Worm (Caenorhabditis elegans) whole organism, early embryonic: ENCODE data around the gene F13E9.9.

Experiments used
- B0310.2 ChIP-seq: sonication (generic microtip); optimal IDR thresholded peaks from 2 replicates; lab custom pipeline; 2016; ENCODE audit warnings: mild to moderate bottlenecking, missing genetic modification characterization, missing compliant biosample characterization
- aly-1 ChIP-seq: sonication (generic microtip); optimal IDR thresholded peaks from 2 replicates; lab custom pipeline; 2016; ENCODE audit warnings: missing genetic modification characterization, missing compliant biosample characterization
- ama-1 ChIP-seq: fragments of 150-350 bp; optimal IDR thresholded peaks from 2 replicates; lab custom pipeline; 2014
- ceh-13 ChIP-seq: fragments of 200-800 bp; sonication (Bioruptor generic); optimal IDR thresholded peaks from 2 replicates; lab custom pipeline; 2018; ENCODE audit warnings: mild to moderate bottlenecking, missing genetic modification characterization, missing compliant biosample characterization
- ceh-36 ChIP-seq: sonication (generic microtip); optimal IDR thresholded peaks from 2 replicates; lab custom pipeline; 2016; ENCODE audit warnings: missing genetic modification characterization, inconsistent platforms, missing compliant biosample characterization
- hmbx-1 ChIP-seq: sonication (generic microtip); optimal IDR thresholded peaks from 2 replicates; lab custom pipeline; 2016; ENCODE audit warnings: mild to moderate bottlenecking, missing genetic modification characterization, missing compliant biosample characterization
- hnd-1 ChIP-seq: sonication (generic microtip); optimal IDR thresholded peaks from 2 replicates; lab custom pipeline; 2016; ENCODE audit warnings: missing genetic modification characterization, missing compliant biosample characterization
- pes-1 ChIP-seq: fragments of 200-800 bp; sonication (Bioruptor generic); IDR thresholded peaks from 2 replicates; pipeline ENCODE4 v1.3.6; 2022; ENCODE audit warnings: missing genetic modification reagents, missing genetic modification characterization, missing compliant biosample characterization
- scrt-1 ChIP-seq: fragments of 200-800 bp; sonication (Bioruptor generic); IDR thresholded peaks from 2 replicates; pipeline ENCODE4 v1.3.6; 2022; ENCODE audit warnings: missing genetic modification characterization, missing compliant biosample characterization
- sea-1 ChIP-seq: fragments of 200-800 bp; sonication (Bioruptor generic); conservative IDR thresholded peaks from 2 replicates; pipeline ENCODE4 v1.3.6; 2022; ENCODE audit warnings: missing genetic modification characterization, missing compliant biosample characterization
- tbx-11 ChIP-seq: fragments of 200-800 bp; sonication (Bioruptor generic); IDR thresholded peaks from 2 replicates; pipeline ENCODE4 v1.3.6; 2022; ENCODE audit warnings: missing genetic modification characterization, missing compliant biosample characterization
- tbx-37 ChIP-seq: fragments of 200-800 bp; sonication (Bioruptor generic); conservative IDR thresholded peaks from 2 replicates; pipeline ENCODE4 v1.3.6; 2022; ENCODE audit warnings: missing genetic modification reagents, missing genetic modification characterization, missing compliant biosample characterization

- TF ChIP-seq hnd-1 (tag; lab: Kevin White, UChicago) (no peak), ama-1 (lab: Kevin White, UChicago) (no peak), ceh-13 (GFP tag; lab: Kevin White, UChicago) (no peak), aly-1 (tag; lab: Kevin White, UChicago) (no peak), tbx-37 (GFP tag; lab: Robert Waterston, UW) (no peak), pes-1 (GFP tag; lab: Robert Waterston, UW) (no peak), hmbx-1 (no peak), tbx-11 (GFP tag; lab: Robert Waterston, UW) (no peak), ceh-36 (no peak), sea-1 (GFP tag; lab: Robert Waterston, UW) (no peak), scrt-1 (GFP tag; lab: Robert Waterston, UW) (no peak), B0310.2 (tag; lab: Kevin White, UChicago) (no peak)
Observed at ce11 chrIV:10851833-10852232, 47.2 kb downstream of the F13E9.9 start, which contains the start of gene T11G6.4.
